Worm (Caenorhabditis elegans) whole organism, late embryonic: ENCODE measurements around the gene srg-33.

Experiments
- C08G9.2 ChIP-seq: sonication (generic microtip); optimal IDR thresholded peaks from 2 replicates; lab custom pipeline; 2016; ENCODE audit warnings: mild to moderate bottlenecking, missing genetic modification characterization, moderate library complexity, missing compliant biosample characterization
- K02D7.2 ChIP-seq: sonication (generic microtip); optimal IDR thresholded peaks from 2 replicates; lab custom pipeline; 2017; ENCODE audit warnings: mild to moderate bottlenecking, missing genetic modification characterization, missing compliant biosample characterization
- Y22D7AL.16 ChIP-seq: sonication (generic microtip); optimal IDR thresholded peaks from 2 replicates; lab custom pipeline; 2016; ENCODE audit warnings: missing genetic modification characterization, missing compliant biosample characterization
- ceh-18 ChIP-seq: sonication (generic microtip); optimal IDR thresholded peaks from 2 replicates; lab custom pipeline; 2016; ENCODE audit warnings: missing genetic modification characterization, missing compliant biosample characterization
- ceh-2 ChIP-seq: sonication (generic microtip); optimal IDR thresholded peaks from 2 replicates; lab custom pipeline; 2016; ENCODE audit warnings: missing genotype, missing genetic modification characterization, missing compliant biosample characterization
- ceh-22 ChIP-seq: sonication (generic microtip); optimal IDR thresholded peaks from 2 replicates; lab custom pipeline; 2017; ENCODE audit warnings: missing biosample characterization, missing genetic modification characterization
- ceh-24 ChIP-seq: sonication (generic microtip); optimal IDR thresholded peaks from 2 replicates; lab custom pipeline; 2016; ENCODE audit warnings: mild to moderate bottlenecking, missing genetic modification characterization, missing compliant biosample characterization
- ceh-48 ChIP-seq: sonication (generic microtip); optimal IDR thresholded peaks from 2 replicates; lab custom pipeline; 2016; ENCODE audit warnings: missing genetic modification characterization, inconsistent platforms, missing compliant biosample characterization
- ceh-9 ChIP-seq: sonication (generic microtip); optimal IDR thresholded peaks from 2 replicates; lab custom pipeline; 2016; ENCODE audit warnings: mild to moderate bottlenecking, missing genetic modification characterization, inconsistent platforms, missing compliant biosample characterization
- che-1 ChIP-seq: sonication (generic microtip); optimal IDR thresholded peaks from 2 replicates; lab custom pipeline; 2016; ENCODE audit warnings: mild to moderate bottlenecking, missing genetic modification characterization, missing compliant biosample characterization
- dve-1 ChIP-seq: sonication (generic microtip); optimal IDR thresholded peaks from 2 replicates; lab custom pipeline; 2017; ENCODE audit warnings: antibody characterized with exemption, mild to moderate bottlenecking, missing genetic modification characterization, missing compliant biosample characterization
- elt-4 ChIP-seq: sonication (generic microtip); optimal IDR thresholded peaks from 2 replicates; lab custom pipeline; 2016; ENCODE audit warnings: missing genetic modification characterization, missing compliant biosample characterization
- eyg-1 ChIP-seq: sonication (generic microtip); optimal IDR thresholded peaks from 2 replicates; lab custom pipeline; 2016; ENCODE audit warnings: missing genotype, missing genetic modification characterization, missing compliant biosample characterization
- fkh-6 ChIP-seq: sonication (generic microtip); optimal IDR thresholded peaks from 2 replicates; lab custom pipeline; 2016; ENCODE audit warnings: missing genetic modification characterization, missing compliant biosample characterization
- gmeb-2 ChIP-seq: sonication (generic microtip); optimal IDR thresholded peaks from 2 replicates; lab custom pipeline; 2016; ENCODE audit warnings: missing genetic modification characterization, inconsistent platforms, missing compliant biosample characterization
- hlh-15 ChIP-seq: sonication (generic microtip); optimal IDR thresholded peaks from 2 replicates; lab custom pipeline; 2016; ENCODE audit warnings: missing genetic modification characterization, missing compliant biosample characterization
- hlh-8 ChIP-seq: sonication (generic microtip); optimal IDR thresholded peaks from 2 replicates; lab custom pipeline; 2016; ENCODE audit warnings: missing genotype, missing genetic modification characterization, missing compliant biosample characterization
- madf-2 ChIP-seq: sonication (generic microtip); optimal IDR thresholded peaks from 2 replicates; lab custom pipeline; 2017; ENCODE audit warnings: missing genetic modification characterization, missing compliant biosample characterization
- mec-3 ChIP-seq: sonication (generic microtip); optimal IDR thresholded peaks from 2 replicates; lab custom pipeline; 2016; ENCODE audit warnings: borderline replicate concordance, missing genetic modification characterization, missing compliant biosample characterization
- nfya-1 ChIP-seq: sonication (generic microtip); optimal IDR thresholded peaks from 2 replicates; lab custom pipeline; 2017; ENCODE audit warnings: missing genetic modification characterization, mild to moderate bottlenecking, missing compliant biosample characterization, antibody characterized with exemption, moderate library complexity
- nhr-232 ChIP-seq: sonication (generic microtip); optimal IDR thresholded peaks from 2 replicates; lab custom pipeline; 2016; ENCODE audit warnings: missing genetic modification characterization, missing compliant biosample characterization
- odd-2 ChIP-seq: sonication (generic microtip); optimal IDR thresholded peaks from 2 replicates; lab custom pipeline; 2017; ENCODE audit warnings: antibody characterized with exemption, mild to moderate bottlenecking, missing genetic modification characterization, missing compliant biosample characterization
- pax-1 ChIP-seq: fragments of 150-350 bp; optimal IDR thresholded peaks from 2 replicates; lab custom pipeline; 2014; ENCODE audit warnings: missing biosample characterization, missing genetic modification characterization
- pha-2 ChIP-seq: sonication (generic microtip); optimal IDR thresholded peaks from 2 replicates; lab custom pipeline; 2017; ENCODE audit warnings: mild to moderate bottlenecking, missing genetic modification characterization, missing compliant biosample characterization
- pqm-1 ChIP-seq: sonication (generic microtip); optimal IDR thresholded peaks from 2 replicates; lab custom pipeline; 2016; ENCODE audit warnings: missing genetic modification characterization, missing compliant biosample characterization
- pros-1 ChIP-seq: fragments of 150-350 bp; optimal IDR thresholded peaks from 2 replicates; lab custom pipeline; 2014; ENCODE audit warnings: missing biosample characterization, missing genetic modification reagents, missing genetic modification characterization
- ref-2 ChIP-seq: sonication (generic microtip); optimal IDR thresholded peaks from 2 replicates; lab custom pipeline; 2016; ENCODE audit warnings: missing genetic modification characterization, missing compliant biosample characterization
- sdc-2 ChIP-seq: sonication (generic microtip); optimal IDR thresholded peaks from 2 replicates; lab custom pipeline; 2016; ENCODE audit warnings: missing genotype, missing genetic modification characterization, missing compliant biosample characterization
- sox-2 ChIP-seq: fragments of 200-800 bp; sonication (Bioruptor generic); IDR thresholded peaks from 2 replicates; pipeline ENCODE4 v1.3.6; 2022; ENCODE audit warnings: missing genetic modification reagents, missing genetic modification characterization, missing compliant biosample characterization
- syd-9 ChIP-seq: sonication (generic microtip); optimal IDR thresholded peaks from 2 replicates; lab custom pipeline; 2016; ENCODE audit warnings: mild to moderate bottlenecking, missing genetic modification characterization, moderate library complexity, missing compliant biosample characterization
- tbx-2 ChIP-seq: sonication (generic microtip); optimal IDR thresholded peaks from 2 replicates; lab custom pipeline; 2016; ENCODE audit warnings: missing genetic modification characterization, missing compliant biosample characterization
- tbx-7 ChIP-seq: sonication (generic microtip); optimal IDR thresholded peaks from 2 replicates; lab custom pipeline; 2016; ENCODE audit warnings: missing genotype, missing genetic modification characterization, missing compliant biosample characterization
- unc-55 ChIP-seq: sonication (generic microtip); optimal IDR thresholded peaks from 2 replicates; lab custom pipeline; 2017; ENCODE audit warnings: missing biosample characterization, missing genetic modification reagents, missing genetic modification characterization
- unc-86 ChIP-seq: sonication (generic microtip); optimal IDR thresholded peaks from 2 replicates; lab custom pipeline; 2016; ENCODE audit warnings: missing genetic modification characterization, missing compliant biosample characterization

srg-33 gene

DNA sequence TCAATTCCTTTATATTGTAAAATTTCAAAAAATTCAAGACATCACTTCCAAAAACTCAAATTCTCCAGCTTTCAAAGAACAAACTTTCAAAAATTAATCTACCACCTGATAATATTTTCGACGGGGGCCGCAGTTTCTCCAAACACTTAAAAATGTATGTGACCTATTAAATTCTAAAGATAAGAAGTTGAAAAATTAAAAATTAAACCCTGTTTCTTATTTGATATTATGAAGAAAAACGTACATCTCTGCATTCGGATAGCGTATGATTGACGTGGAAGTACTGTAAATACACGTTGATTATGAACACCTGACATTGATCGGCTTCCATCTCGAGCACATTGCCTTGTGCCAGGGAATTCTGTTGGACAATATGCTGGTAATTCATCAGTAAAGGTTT lies 14.1 kb downstream of the srg-33 start:
- TF ChIP-seq ceh-24 (tag; lab: Kevin White, UChicago) (no peak), che-1 (no peak), odd-2 (tag; lab: Kevin White, UChicago) (no peak), nhr-232 (tag; lab: Kevin White, UChicago) (no peak)

DNA sequence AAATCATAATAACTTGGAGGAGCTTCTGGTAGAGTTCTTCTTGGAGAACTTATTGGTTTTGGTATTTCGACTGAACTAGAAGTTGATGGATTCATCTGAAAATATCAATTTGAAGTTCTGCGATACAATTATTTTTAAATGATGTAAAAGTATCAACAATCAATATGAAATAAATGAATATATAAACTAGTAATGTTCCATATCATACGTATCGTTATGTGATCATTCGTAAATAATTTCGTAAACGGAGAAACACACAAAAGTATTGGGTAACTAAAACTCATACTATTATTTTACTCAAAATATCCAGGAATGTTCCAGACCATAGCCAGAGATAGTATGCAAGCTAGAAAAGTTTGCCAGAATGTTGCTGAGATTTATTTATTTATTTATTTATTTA lies 14.5 kb downstream of the srg-33 start, which contains the start of gene W02D7.8:
Gene W02D7.8 (minus strand): TSS at position 101 of the 400 bp plus-strand sequence.
- TF ChIP-seq gmeb-2 (tag; lab: Kevin White, UChicago) (no peak), K02D7.2 (tag; lab: Kevin White, UChicago) (no peak), sox-2 (no peak), sdc-2 (tag; lab: Kevin White, UChicago) (no peak), fkh-6 (tag; lab: Kevin White, UChicago) (no peak), ceh-9 (no peak), tbx-7 (tag; lab: Kevin White, UChicago) (no peak), hlh-15 (tag; lab: Kevin White, UChicago) (no peak), ref-2 (tag; lab: Kevin White, UChicago) (no peak), C08G9.2 (tag; lab: Kevin White, UChicago) (no peak), ceh-2 (tag; lab: Kevin White, UChicago) (no peak), pax-1 (tag; lab: Kevin White, UChicago) (no peak)

DNA sequence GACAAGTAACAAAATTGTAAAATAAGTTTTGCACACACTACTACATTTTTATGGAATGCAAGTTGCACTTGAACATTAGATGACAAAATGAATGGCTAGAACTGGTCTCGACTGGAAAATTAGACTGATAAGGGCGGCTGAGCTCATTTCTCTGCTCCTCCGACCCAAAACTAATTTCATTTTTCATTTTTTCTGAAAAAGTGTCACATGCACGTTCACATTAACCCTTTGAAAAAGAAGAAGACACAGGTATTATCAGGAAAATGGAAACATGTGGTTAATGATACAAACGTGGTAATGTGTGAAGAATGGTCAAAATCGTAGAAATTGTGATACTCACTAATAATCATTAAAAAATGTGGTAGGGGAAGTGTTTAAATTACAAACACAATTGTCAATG lies 15.1 kb downstream of the srg-33 start:
- no peak for TF ChIP-seq ceh-22
- no peak for TF ChIP-seq Y22D7AL.16 (tag; lab: Kevin White, UChicago)
- no peak for TF ChIP-seq dve-1 (tag; lab: Kevin White, UChicago)
- TF ChIP-seq C08G9.2 (tag; lab: Kevin White, UChicago), result no peak
- no peak for TF ChIP-seq ceh-2 (tag; lab: Kevin White, UChicago)
- no peak for TF ChIP-seq eyg-1
- no peak for TF ChIP-seq ref-2 (tag; lab: Kevin White, UChicago)
- TF ChIP-seq hlh-8 (tag; lab: Kevin White, UChicago), result no peak
- no peak for TF ChIP-seq ceh-18 (tag; lab: Kevin White, UChicago)
- no peak for TF ChIP-seq pha-2 (tag; lab: Kevin White, UChicago)
- no peak for TF ChIP-seq mec-3 (tag; lab: Kevin White, UChicago)
- TF ChIP-seq nfya-1 (tag; lab: Kevin White, UChicago), result no peak
- TF ChIP-seq sdc-2 (tag; lab: Kevin White, UChicago), result no peak
- TF ChIP-seq ceh-48, result no peak
- TF ChIP-seq madf-2 (tag; lab: Kevin White, UChicago), result no peak

DNA sequence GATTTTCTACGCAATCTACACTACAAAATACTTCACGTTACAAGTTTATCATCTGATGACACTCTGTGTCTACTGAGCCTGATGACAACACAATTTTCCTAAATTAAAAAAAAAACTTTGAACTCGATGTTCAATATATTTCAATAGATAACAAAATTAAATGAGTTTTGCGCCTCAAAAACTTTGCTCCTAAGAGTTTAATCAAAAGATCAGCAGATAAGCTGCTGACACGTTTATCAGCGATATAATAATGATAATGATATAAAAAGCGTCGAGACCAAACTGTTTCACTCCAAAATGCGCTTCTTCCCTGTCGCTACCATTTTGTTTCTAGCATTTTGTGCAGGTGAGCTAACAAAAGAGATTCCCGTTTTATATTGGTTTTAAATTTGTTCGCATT lies 15.8 kb downstream of the srg-33 start, which contains the start of gene clec-218:
Gene clec-218 (plus strand): TSS at position 262 of the 400 bp plus-strand sequence.
- TF ChIP-seq nfya-1 (tag; lab: Kevin White, UChicago), result no peak
- no peak for TF ChIP-seq K02D7.2 (tag; lab: Kevin White, UChicago)
- no peak for TF ChIP-seq pqm-1 (tag; lab: Kevin White, UChicago)
- no peak for TF ChIP-seq elt-4

DNA sequence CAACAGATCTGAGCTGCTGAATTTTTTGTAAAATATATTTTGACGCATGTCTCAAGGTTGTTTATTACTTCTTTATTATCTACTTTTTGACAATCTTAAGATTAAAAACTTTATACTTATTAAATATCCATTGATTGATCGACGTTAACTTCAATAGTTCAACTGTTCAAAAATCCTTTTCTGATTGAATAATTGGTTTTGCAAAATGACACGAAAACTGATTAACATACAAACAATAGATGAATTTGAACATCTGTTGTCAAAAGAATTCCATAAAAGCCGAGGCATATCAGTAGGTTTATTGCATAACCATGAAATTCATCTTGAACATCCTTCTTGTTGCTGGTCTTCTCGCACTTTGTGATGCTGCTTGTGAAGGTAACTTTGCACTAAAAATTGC lies 19.3 kb downstream of the srg-33 start, which contains the start of gene W02D7.12:
Gene W02D7.12 (plus strand): TSS at position 301 of the 400 bp plus-strand sequence.
- TF ChIP-seq tbx-2 (no peak), syd-9 (tag; lab: Kevin White, UChicago) (no peak), pros-1 (tag; lab: Kevin White, UChicago) (no peak), unc-86 (tag; lab: Kevin White, UChicago) (no peak), Y22D7AL.16 (tag; lab: Kevin White, UChicago) (no peak), unc-55 (GFP tag; lab: Kevin White, UChicago) (no peak)
